Worm (Caenorhabditis elegans): Measurements from ENCODE around the gene rbg-3.

DNA sequence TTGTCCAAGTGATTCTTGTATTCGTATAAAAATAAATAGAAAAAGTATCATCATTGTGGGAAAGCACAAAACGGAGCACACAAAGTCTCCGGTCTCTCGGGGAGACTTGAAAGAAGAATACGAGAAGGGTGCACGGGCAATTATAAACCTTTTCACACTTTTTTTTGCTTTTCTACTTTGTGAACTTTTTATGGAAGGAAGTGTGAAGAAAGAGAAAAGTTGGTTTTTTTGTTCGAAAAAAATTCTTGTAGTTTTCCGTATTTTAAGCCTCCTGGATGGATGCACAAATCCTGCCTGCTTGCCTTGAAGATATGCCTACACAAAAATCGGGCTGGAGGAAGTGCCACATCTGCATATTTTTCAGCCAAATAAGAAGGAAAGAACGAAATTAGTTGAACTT lies 23.8 kb downstream of the rbg-3 start, which contains the start of gene B0393.7:
- TF ChIP-seq him-1 (tag; optimal IDR thresholded peaks at IDR 0.05) (no peak), W03F9.2 (tag; optimal IDR thresholded peaks at IDR 0.05) (no peak), dao-5 (tag; optimal IDR thresholded peaks at IDR 0.05) (no peak)
